Worm (Caenorhabditis elegans) whole organism, L1 larva: ENCODE results near the gene nspb-11.

Experiments used
- C04F5.9 ChIP-seq: sonication (generic microtip); optimal IDR thresholded peaks from 2 replicates; lab custom pipeline; 2016; ENCODE audit warnings: missing genetic modification characterization, missing compliant biosample characterization
- C34B4.2 ChIP-seq: sonication (generic microtip); optimal IDR thresholded peaks from 2 replicates; lab custom pipeline; 2017; ENCODE audit warnings: mild to moderate bottlenecking, missing genetic modification characterization, missing compliant biosample characterization
- F16B12.6 ChIP-seq: fragments of 150-350 bp; optimal IDR thresholded peaks from 2 replicates; lab custom pipeline; 2014; ENCODE audit warnings: missing biosample characterization, missing genetic modification characterization
- aha-1 ChIP-seq: fragments of 150-350 bp; optimal IDR thresholded peaks from 2 replicates; lab custom pipeline; 2014; ENCODE audit warnings: missing biosample characterization, missing genetic modification characterization
- alr-1 ChIP-seq: fragments of 200-800 bp; sonication (Bioruptor generic); optimal IDR thresholded peaks from 2 replicates; lab custom pipeline; 2018; ENCODE audit warnings: borderline replicate concordance, mild to moderate bottlenecking, missing genetic modification characterization, missing compliant biosample characterization
- blmp-1 ChIP-seq: fragments of 150-350 bp; optimal IDR thresholded peaks from 2 replicates; lab custom pipeline; 2014; ENCODE audit warnings: missing biosample characterization, missing genetic modification characterization
- ceh-63 ChIP-seq: fragments of 200-800 bp; sonication (Bioruptor generic); optimal IDR thresholded peaks from 2 replicates; lab custom pipeline; 2018; ENCODE audit warnings: mild to moderate bottlenecking, missing genetic modification characterization, missing compliant biosample characterization
- ceh-90 ChIP-seq: sonication (generic microtip); optimal IDR thresholded peaks from 2 replicates; lab custom pipeline; 2016; ENCODE audit warnings: missing genetic modification characterization, missing compliant biosample characterization
- efl-1 ChIP-seq, 4 experiments: fragments of 150-350 bp; optimal IDR thresholded peaks in 3 of 4; peaks in 1 of 4; 1 replicate in 1 of 4; 2 replicates in 3 of 4; lab custom pipeline; 2014; ENCODE audit warnings: missing biosample characterization in 2 of 4, missing genetic modification characterization in 2 of 4, missing genetic modification reagents in 2 of 4
- egl-13 ChIP-seq: sonication (generic microtip); optimal IDR thresholded peaks from 2 replicates; lab custom pipeline; 2016; ENCODE audit warnings: missing genotype, missing genetic modification reagents, missing genetic modification characterization, missing compliant biosample characterization
- egl-27 ChIP-seq, 2 experiments: fragments of 150-350 bp in 1 of 2; sonication (generic microtip); optimal IDR thresholded peaks; 3 replicates each; lab custom pipeline; 2017 to 2018; ENCODE audit warnings: missing biosample characterization in 2 of 2, missing genetic modification characterization in 2 of 2, missing genetic modification reagents in 2 of 2
- elt-3 ChIP-seq, 6 experiments: fragments of 150-350 bp in 1 of 6; sonication (generic microtip); optimal IDR thresholded peaks; 2 replicates each; lab custom pipeline; 2017 to 2018; ENCODE audit warnings: missing biosample characterization in 6 of 6, missing genetic modification characterization in 6 of 6, inconsistent platforms in 1 of 6
- ets-5 ChIP-seq: fragments of 200-800 bp; sonication (Bioruptor generic); IDR thresholded peaks from 2 replicates; pipeline ENCODE4 v1.3.6; 2022; ENCODE audit warnings: missing genetic modification characterization, missing compliant biosample characterization
- fkh-10 ChIP-seq: sonication (generic microtip); optimal IDR thresholded peaks from 2 replicates; lab custom pipeline; 2017; ENCODE audit warnings: missing biosample characterization, missing genetic modification reagents, missing genetic modification characterization
- fkh-4 ChIP-seq: sonication (generic microtip); optimal IDR thresholded peaks from 2 replicates; lab custom pipeline; 2016; ENCODE audit warnings: missing compliant biosample characterization, missing genetic modification characterization, borderline replicate concordance
- fkh-8 ChIP-seq: sonication (generic microtip); optimal IDR thresholded peaks from 2 replicates; lab custom pipeline; 2016; ENCODE audit warnings: mild to moderate bottlenecking, missing genetic modification characterization, missing compliant biosample characterization
- fos-1 ChIP-seq: fragments of 150-350 bp; optimal IDR thresholded peaks from 2 replicates; lab custom pipeline; 2014; ENCODE audit warnings: missing biosample characterization, missing genetic modification characterization
- hlh-17 ChIP-seq: fragments of 200-800 bp; sonication (Bioruptor generic); optimal IDR thresholded peaks from 2 replicates; lab custom pipeline; 2018; ENCODE audit warnings: missing genetic modification characterization, mild to moderate bottlenecking, missing compliant biosample characterization, moderate library complexity, borderline replicate concordance
- hpl-2 ChIP-seq: fragments of 150-350 bp; optimal IDR thresholded peaks from 2 replicates; lab custom pipeline; 2014; ENCODE audit warnings: missing biosample characterization, missing genetic modification reagents, missing genetic modification characterization
- jun-1 ChIP-seq: fragments of 150-350 bp; optimal IDR thresholded peaks from 2 replicates; lab custom pipeline; 2014; ENCODE audit warnings: missing biosample characterization, missing genetic modification reagents, missing genetic modification characterization
- lin-14 ChIP-seq: fragments of 200-800 bp; sonication (Bioruptor generic); optimal IDR thresholded peaks from 2 replicates; lab custom pipeline; 2018; ENCODE audit warnings: mild to moderate bottlenecking, missing genetic modification characterization, moderate library complexity, missing compliant biosample characterization
- lin-35 ChIP-seq, 2 experiments: fragments of 150-350 bp; optimal IDR thresholded peaks; 2 replicates each; lab custom pipeline; 2014; ENCODE audit warnings: missing biosample characterization in 2 of 2, missing genetic modification characterization in 2 of 2, missing genetic modification reagents in 2 of 2
- lin-39 ChIP-seq: fragments of 150-350 bp; optimal IDR thresholded peaks from 2 replicates; lab custom pipeline; 2014; ENCODE audit warnings: missing biosample characterization, missing genetic modification reagents, missing genetic modification characterization
- lir-3 ChIP-seq: sonication (generic microtip); optimal IDR thresholded peaks from 2 replicates; lab custom pipeline; 2016; ENCODE audit warnings: mild to moderate bottlenecking, missing genetic modification characterization, moderate library complexity, missing compliant biosample characterization; ENCODE audit not compliant: poor library complexity
- mep-1 ChIP-seq: fragments of 150-350 bp; optimal IDR thresholded peaks from 2 replicates; lab custom pipeline; 2014; ENCODE audit warnings: missing biosample characterization, missing genetic modification characterization
- nhr-12 ChIP-seq: sonication (generic microtip); optimal IDR thresholded peaks from 2 replicates; lab custom pipeline; 2017; ENCODE audit warnings: missing biosample characterization, missing genetic modification characterization
- nhr-19 ChIP-seq: fragments of 200-800 bp; sonication (Bioruptor generic); conservative IDR thresholded peaks from 2 replicates; pipeline ENCODE4 v1.3.6; 2022; ENCODE audit warnings: missing genetic modification characterization, missing compliant biosample characterization
- nhr-20 ChIP-seq: sonication (generic microtip); optimal IDR thresholded peaks from 2 replicates; lab custom pipeline; 2016; ENCODE audit warnings: mild to moderate bottlenecking, missing genetic modification characterization, missing compliant biosample characterization
- nhr-28 ChIP-seq: fragments of 150-350 bp; optimal IDR thresholded peaks from 2 replicates; lab custom pipeline; 2014; ENCODE audit warnings: missing biosample characterization, missing genetic modification characterization
- nhr-47 ChIP-seq: sonication (generic microtip); optimal IDR thresholded peaks from 2 replicates; lab custom pipeline; 2016; ENCODE audit warnings: mild to moderate bottlenecking, missing genetic modification characterization, moderate library complexity, missing compliant biosample characterization
- nhr-71 ChIP-seq: sonication (generic microtip); optimal IDR thresholded peaks from 2 replicates; lab custom pipeline; 2016; ENCODE audit warnings: mild to moderate bottlenecking, missing genetic modification characterization, moderate library complexity, missing compliant biosample characterization
- pax-3 ChIP-seq: fragments of 200-800 bp; sonication (Bioruptor generic); optimal IDR thresholded peaks from 2 replicates; lab custom pipeline; 2018; ENCODE audit warnings: mild to moderate bottlenecking, missing genetic modification characterization, moderate library complexity, missing compliant biosample characterization
- pqm-1 ChIP-seq: sonication (generic microtip); optimal IDR thresholded peaks from 3 replicates; lab custom pipeline; 2017; ENCODE audit warnings: missing biosample characterization, missing genetic modification characterization
- rnt-1 ChIP-seq: sonication (generic microtip); optimal IDR thresholded peaks from 2 replicates; lab custom pipeline; 2016; ENCODE audit warnings: mild to moderate bottlenecking, missing genetic modification characterization, moderate library complexity, missing compliant biosample characterization
- snpc-4 ChIP-seq: fragments of 150-350 bp; optimal IDR thresholded peaks from 2 replicates; lab custom pipeline; 2014; ENCODE audit warnings: missing biosample characterization, missing genetic modification characterization
- sptf-1 ChIP-seq: fragments of 150-350 bp; optimal IDR thresholded peaks from 2 replicates; lab custom pipeline; 2014; ENCODE audit warnings: missing biosample characterization, missing genetic modification characterization
- swsn-7 ChIP-seq: sonication (generic microtip); optimal IDR thresholded peaks from 2 replicates; lab custom pipeline; 2016; ENCODE audit warnings: missing genetic modification characterization, missing compliant biosample characterization
- tbx-2 ChIP-seq: sonication (generic microtip); optimal IDR thresholded peaks from 2 replicates; lab custom pipeline; 2016; ENCODE audit warnings: missing genetic modification characterization, missing compliant biosample characterization
- tlp-1 ChIP-seq: fragments of 150-350 bp; optimal IDR thresholded peaks from 2 replicates; lab custom pipeline; 2014; ENCODE audit warnings: missing biosample characterization, missing genetic modification characterization
- unc-130 ChIP-seq: fragments of 150-350 bp; optimal IDR thresholded peaks from 2 replicates; lab custom pipeline; 2017; ENCODE audit warnings: missing biosample characterization, missing genetic modification characterization, inconsistent platforms
- unc-62 ChIP-seq: fragments of 150-350 bp; optimal IDR thresholded peaks from 2 replicates; lab custom pipeline; 2014; ENCODE audit warnings: missing biosample characterization, missing genetic modification reagents, missing genetic modification characterization
- xbp-1 ChIP-seq: sonication (generic microtip); optimal IDR thresholded peaks from 2 replicates; lab custom pipeline; 2016; ENCODE audit warnings: missing genetic modification characterization, missing compliant biosample characterization
- zag-1 ChIP-seq: fragments of 150-350 bp; optimal IDR thresholded peaks from 2 replicates; lab custom pipeline; 2014; ENCODE audit warnings: missing biosample characterization, missing genetic modification characterization
- ztf-11 ChIP-seq, 2 experiments: sonication (generic microtip); optimal IDR thresholded peaks; 2 replicates each; lab custom pipeline; 2016 to 2017; ENCODE audit warnings: missing genetic modification characterization in 2 of 2, missing biosample characterization in 1 of 2, missing compliant biosample characterization in 1 of 2
- ztf-4 ChIP-seq: fragments of 150-350 bp; optimal IDR thresholded peaks from 2 replicates; lab custom pipeline; 2014; ENCODE audit warnings: missing biosample characterization, missing genetic modification characterization

The nspb-11 gene

ce11 chrII:12939161-12939560 lies 32.0 kb downstream of the nspb-11 start (continued):
- TF ChIP-seq nhr-71 (tag; lab: Kevin White, UChicago) = no peak
- TF ChIP-seq zag-1 (tag; lab: Kevin White, UChicago) = no peak
- TF ChIP-seq elt-3 (tag; optimal IDR thresholded peaks at IDR 0.05; lab: Kevin White, UChicago) = peak in 1 of 6 experiments; percentile 31
- TF ChIP-seq fkh-8 (tag; lab: Kevin White, UChicago) = no peak
- no peak for TF ChIP-seq pax-3
- TF ChIP-seq unc-62 (GFP tag; lab: Kevin White, UChicago) = no peak
- no peak for TF ChIP-seq jun-1 (tag; lab: Kevin White, UChicago)

ce11 chrII:12939801-12940200 lies 32.6 kb downstream of the nspb-11 start, which contains the start of gene arrd-10:
Gene arrd-10, plus strand, starts transcription at chrII:12940101.
- TF ChIP-seq sptf-1 (tag; lab: Kevin White, UChicago) (no peak), egl-13 (tag; lab: Kevin White, UChicago) (no peak), ztf-11 (tag; optimal IDR thresholded peaks at IDR 0.05; lab: Kevin White, UChicago) (no peak), ceh-90 (tag; lab: Kevin White, UChicago) (no peak), hlh-17 (no peak), lin-35 (GFP tag; optimal IDR thresholded peaks at IDR 0.05; lab: Kevin White, UChicago) (no peak), efl-1 (optimal IDR thresholded peaks at IDR 0.05; lab: Kevin White, UChicago) (no peak), efl-1 (GFP tag; optimal IDR thresholded peaks at IDR 0.05 in 1 of 2; lab: Kevin White, UChicago) (no peak), swsn-7 (tag; lab: Kevin White, UChicago) (no peak), nhr-20 (tag; lab: Kevin White, UChicago) (no peak), ztf-4 (tag; lab: Kevin White, UChicago) (no peak), lir-3 (tag; lab: Kevin White, UChicago) (no peak), xbp-1 (tag; lab: Kevin White, UChicago) (no peak), tlp-1 (tag; lab: Kevin White, UChicago) (no peak), unc-130 (tag; lab: Kevin White, UChicago) (no peak), ets-5 (GFP tag; lab: Robert Waterston, UW) (no peak), C34B4.2 (tag; lab: Kevin White, UChicago) (no peak), snpc-4 (tag; lab: Kevin White, UChicago) (no peak), ceh-63 (GFP tag; lab: Kevin White, UChicago) (no peak), nhr-12 (tag; lab: Kevin White, UChicago) (no peak), F16B12.6 (tag; lab: Kevin White, UChicago) (no peak)
- TF ChIP-seq, all 84 proteins: peak for 0

- no peak for TF ChIP-seq pax-3
- peak; percentile 53 for TF ChIP-seq blmp-1
- peak in 5 of 6 experiments; percentile 78 to 91 (median 89) for TF ChIP-seq elt-3 (tag; optimal IDR thresholded peaks at IDR 0.05; lab: Kevin White, UChicago)
- TF ChIP-seq sptf-1 (tag; lab: Kevin White, UChicago) = no peak
Measured at ce11 chrII:12942496-12942895, 35.3 kb downstream of the nspb-11 start.

ce11 chrII:12944587-12945126 lies 37.5 kb downstream of the nspb-11 start:
- TF ChIP-seq C04F5.9 (tag; lab: Kevin White, UChicago) (peak; percentile 89), pqm-1 (tag; lab: Kevin White, UChicago) (peak; percentile 62), nhr-28 (tag; lab: Kevin White, UChicago) (no peak), jun-1 (tag; lab: Kevin White, UChicago) (peak; percentile 88), F16B12.6 (tag; lab: Kevin White, UChicago) (peak; percentile 39), egl-13 (tag; lab: Kevin White, UChicago) (peak; percentile 96), hpl-2 (GFP tag; lab: Kevin White, UChicago) (peak; percentile 91), zag-1 (tag; lab: Kevin White, UChicago) (no peak), nhr-19 (peak; percentile 98), fkh-4 (tag; lab: Kevin White, UChicago) (peak; percentile 44), fos-1 (tag; lab: Kevin White, UChicago) (peak; percentile 92), aha-1 (tag; lab: Kevin White, UChicago) (peak; percentile 25), lin-35 (GFP tag; optimal IDR thresholded peaks at IDR 0.05; lab: Kevin White, UChicago) (peak; percentile 69 to 89), unc-130 (tag; lab: Kevin White, UChicago) (peak; percentile 88), lin-39 (tag; lab: Kevin White, UChicago) (peak; percentile 91), fkh-10 (GFP tag; lab: Kevin White, UChicago) (peak; percentile 70), tbx-2 (tag; lab: Kevin White, UChicago) (peak; percentile 94), mep-1 (tag; lab: Kevin White, UChicago) (peak; percentile 80), ztf-11 (tag; optimal IDR thresholded peaks at IDR 0.05; lab: Kevin White, UChicago) (peak; percentile 55 to 95), egl-27 (tag; optimal IDR thresholded peaks at IDR 0.05; lab: Kevin White, UChicago) (peak; percentile 12 to 74), rnt-1 (tag; lab: Kevin White, UChicago) (peak; percentile 95), alr-1 (tag; lab: Kevin White, UChicago) (no peak), nhr-47 (tag; lab: Kevin White, UChicago) (peak; percentile 99), lin-14 (GFP tag; lab: Kevin White, UChicago) (peak; percentile 95)
